Fruit fly (Drosophila melanogaster): ENCODE measurements around the gene CG14313.
A peak's percentile ranks its signal among the peaks of the same experiment; 100 is the strongest.

Gene CG14313

dm6 chr3R:18185385-18185784 is 6.4 kb downstream of the CG14313 start, which contains the start of the genes Arp5 and CG7208 (continued):
- peak; percentile 70 for TF ChIP-seq mam (GFP tag; optimal IDR thresholded peaks at IDR 0.05)
- no peak for TF ChIP-seq eyg (GFP tag; optimal IDR thresholded peaks at IDR 0.05)
- TF ChIP-seq stwl (tag; optimal IDR thresholded peaks at IDR 0.05), result peak; percentile 95
- TF ChIP-seq Rfx (GFP tag; IDR thresholded peaks at IDR 0.05), result peak; percentile 81
- TF ChIP-seq CG10321 (GFP tag; IDR thresholded peaks at IDR 0.05), result no peak
- peak in 1 of 2 experiments; percentile 70 for TF ChIP-seq bsh (GFP tag; optimal IDR thresholded peaks at IDR 0.05)
- TF ChIP-seq hbn (GFP tag; IDR thresholded peaks at IDR 0.05; ENCODE audit: partially characterized antibody), result no peak
- TF ChIP-seq CG9727 (GFP tag; optimal IDR thresholded peaks at IDR 0.05), result peak; percentile 64
- TF ChIP-seq ken (GFP tag; IDR thresholded peaks at IDR 0.05), result peak; percentile 63; the same call in 1 of the 3 replicates
- peak; percentile 5 for TF ChIP-seq CG30431 (GFP tag; optimal IDR thresholded peaks at IDR 0.05)
- no peak for TF ChIP-seq Bgb (GFP tag; IDR thresholded peaks at IDR 0.05; ENCODE audit: partially characterized antibody)
- peak; percentile 6 for TF ChIP-seq NC2α (GFP tag; optimal IDR thresholded peaks at IDR 0.05)
- TF ChIP-seq dmrt99B (tag; optimal IDR thresholded peaks at IDR 0.05), result no peak
- no peak for TF ChIP-seq CG9876 (GFP tag; optimal IDR thresholded peaks at IDR 0.05)
- peak; percentile 6 for TF ChIP-seq CTCF (GFP tag; optimal IDR thresholded peaks at IDR 0.05)
- peak; percentile 66 for TF ChIP-seq CG7372 (GFP tag; IDR thresholded peaks at IDR 0.05)
- no peak for TF ChIP-seq onecut (GFP tag; IDR thresholded peaks at IDR 0.05)
- TF ChIP-seq cas (GFP tag; IDR thresholded peaks at IDR 0.05), result 0 out of 2 replicates have a peak, but pooled peaks have one; percentile 36
- TF ChIP-seq CG9817 (tag; optimal IDR thresholded peaks at IDR 0.05), result peak; percentile 63
- peak; percentile 54 for TF ChIP-seq CG18011 (GFP tag; optimal IDR thresholded peaks at IDR 0.05)
- peak; percentile 59 for TF ChIP-seq CG13287 (GFP tag; IDR thresholded peaks at IDR 0.05; ENCODE audit: partially characterized antibody)
- peak; percentile 59 for TF ChIP-seq NFAT (GFP tag; IDR thresholded peaks at IDR 0.05)
- TF ChIP-seq chn (GFP tag; optimal IDR thresholded peaks at IDR 0.05), result peak; percentile 56
- TF ChIP-seq fd96Cb (tag; optimal IDR thresholded peaks at IDR 0.05), result peak; percentile 62
- TF ChIP-seq CG17385 (GFP tag; optimal IDR thresholded peaks at IDR 0.05), result peak; percentile 63
- peak; percentile 54; the same call in 2 of the 3 replicates for TF ChIP-seq H15 (GFP tag; IDR thresholded peaks at IDR 0.05)
- peak; percentile 50; the same call in 2 of the 4 replicates for TF ChIP-seq Gug (GFP tag; IDR thresholded peaks at IDR 0.05)
- TF ChIP-seq sim (GFP tag; IDR thresholded peaks at IDR 0.05), result no peak
- peak; percentile 57 for TF ChIP-seq vvl (GFP tag; IDR thresholded peaks at IDR 0.05)
- no peak for TF ChIP-seq hkb (optimal IDR thresholded peaks at IDR 0.05)
- TF ChIP-seq hkb (GFP tag; IDR thresholded peaks at IDR 0.05), result peak; percentile 62
- peak; percentile 52 for TF ChIP-seq Nf-YB (GFP tag; optimal IDR thresholded peaks at IDR 0.05)
- no peak for TF ChIP-seq unc-4 (GFP tag; IDR thresholded peaks at IDR 0.05; ENCODE audit: partially characterized antibody)
- TF ChIP-seq HLH3B (GFP tag; IDR thresholded peaks at IDR 0.05), result no peak
- TF ChIP-seq Hr3 (GFP tag; optimal IDR thresholded peaks at IDR 0.05), result peak; percentile 75
- no peak for TF ChIP-seq gcm2 (GFP tag; optimal IDR thresholded peaks at IDR 0.05)
- TF ChIP-seq CG4707 (GFP tag; optimal IDR thresholded peaks at IDR 0.05), result no peak
- TF ChIP-seq Elba2 (GFP tag; optimal IDR thresholded peaks at IDR 0.05), result peak; percentile 29
- peak; percentile 39; the same call in 1 of the 2 replicates for TF ChIP-seq CG11247 (GFP tag; IDR thresholded peaks at IDR 0.05)
- TF ChIP-seq Doc3 (GFP tag; IDR thresholded peaks at IDR 0.05; ENCODE audit: partially characterized antibody), result peak; percentile 37; the same call in 2 of the 3 replicates
- peak; percentile 72 for TF ChIP-seq CG34376 (GFP tag; optimal IDR thresholded peaks at IDR 0.05)
- TF ChIP-seq Side (GFP tag; optimal IDR thresholded peaks at IDR 0.05), result peak; percentile 38
- TF ChIP-seq Mrtf (GFP tag; IDR thresholded peaks at IDR 0.05), result no peak
- peak; percentile 69 for TF ChIP-seq CG12942 (GFP tag; optimal IDR thresholded peaks at IDR 0.05)
- peak; percentile 84 for TF ChIP-seq row (GFP tag; IDR thresholded peaks at IDR 0.05)
- TF ChIP-seq Sox102F (GFP tag; optimal IDR thresholded peaks at IDR 0.05), result no peak
- TF ChIP-seq CG7786 (GFP tag; optimal IDR thresholded peaks at IDR 0.05), result peak; percentile 58
- no peak for TF ChIP-seq dimm (GFP tag; IDR thresholded peaks at IDR 0.05)
- peak; percentile 74 for TF ChIP-seq CG17359 (tag; optimal IDR thresholded peaks at IDR 0.05)
- TF ChIP-seq Hr78 (GFP tag; optimal IDR thresholded peaks at IDR 0.05), result no peak
- TF ChIP-seq CG7745 (tag; optimal IDR thresholded peaks at IDR 0.05), result no peak
